Worm (Caenorhabditis elegans) whole organism, early embryonic: ENCODE results near the gene C08G5.7.

Experiments
- ceh-36 ChIP-seq: sonication (generic microtip); optimal IDR thresholded peaks from 2 replicates; lab custom pipeline; 2016; ENCODE audit warnings: missing genetic modification characterization, inconsistent platforms, missing compliant biosample characterization
- hmg-4 ChIP-seq: fragments of 200-800 bp; sonication (Bioruptor generic); optimal IDR thresholded peaks from 2 replicates; lab custom pipeline; 2018; ENCODE audit warnings: mild to moderate bottlenecking, missing genetic modification characterization, missing compliant biosample characterization
- tbx-37 ChIP-seq: fragments of 200-800 bp; sonication (Bioruptor generic); conservative IDR thresholded peaks from 2 replicates; pipeline ENCODE4 v1.3.6; 2022; ENCODE audit warnings: missing genetic modification reagents, missing genetic modification characterization, missing compliant biosample characterization

DNA sequence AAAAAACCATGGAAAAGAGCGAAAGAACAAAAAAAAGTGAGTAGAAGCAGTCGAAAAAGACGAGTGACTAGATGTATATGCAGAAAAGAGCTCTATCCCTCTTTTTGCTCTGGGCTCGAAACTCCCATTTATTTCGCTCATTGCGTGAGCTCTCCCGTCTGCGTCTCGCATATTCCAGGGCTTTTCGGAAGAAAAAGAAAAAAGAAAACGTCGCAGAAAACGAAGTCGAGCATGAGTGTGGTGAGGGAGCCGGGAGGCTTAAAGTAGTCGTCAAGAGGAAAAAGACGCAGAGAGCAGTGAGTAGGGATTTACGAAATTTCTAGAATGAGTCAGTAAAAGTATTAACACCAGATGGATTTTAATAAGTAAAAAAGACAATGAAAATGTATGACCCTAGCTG is 5.3 kb downstream of the C08G5.7 start:
- TF ChIP-seq hmg-4: no peak
- no peak for TF ChIP-seq tbx-37
- no peak for TF ChIP-seq ceh-36 (tag; lab: Kevin White, UChicago)
